Worm (Caenorhabditis elegans): ENCODE measurements around the gene F33G12.6.
A peak's percentile ranks its signal among the peaks of the same experiment; 100 is the strongest.

The F33G12.6 gene

ce11 chrII:5049865-5050342 is at the start of gene F33G12.6 (continued):
- TF ChIP-seq efl-3 (GFP tag; optimal IDR thresholded peaks at IDR 0.05) (no peak), blmp-1 (tag; optimal IDR thresholded peaks at IDR 0.05) (peak; percentile 65), C16A3.4 (tag; optimal IDR thresholded peaks at IDR 0.05) (no peak), ces-1 (GFP tag; optimal IDR thresholded peaks at IDR 0.05) (no peak)

- TF ChIP-seq hlh-4 (tag; optimal IDR thresholded peaks at IDR 0.05) (no peak), efl-1 (optimal IDR thresholded peaks at IDR 0.05) (no peak), efl-1 (GFP tag; optimal IDR thresholded peaks at IDR 0.05 in 1 of 2) (peak in 1 of 2 experiments; percentile 94)
Measured at ce11 chrII:5001866-5002265, 47.8 kb upstream of the F33G12.6 start.

- TF ChIP-seq lin-14 (GFP tag; optimal IDR thresholded peaks at IDR 0.05) (no peak), ceh-82 (tag; optimal IDR thresholded peaks at IDR 0.05) (no peak), hlh-4 (tag; optimal IDR thresholded peaks at IDR 0.05) (no peak), ceh-90 (tag; optimal IDR thresholded peaks at IDR 0.05) (no peak), mef-2 (tag; optimal IDR thresholded peaks at IDR 0.05) (no peak), alr-1 (tag; optimal IDR thresholded peaks at IDR 0.05; ENCODE audit: borderline replicate concordance) (no peak), sox-4 (tag; optimal IDR thresholded peaks at IDR 0.05) (no peak), ztf-11 (tag; optimal IDR thresholded peaks at IDR 0.05) (no peak), elt-3 (tag; optimal IDR thresholded peaks at IDR 0.05) (no peak), aly-2 (tag; optimal IDR thresholded peaks at IDR 0.05) (no peak), nhr-47 (tag; optimal IDR thresholded peaks at IDR 0.05) (no peak), nhr-85 (tag) (no peak), nhr-28 (tag; optimal IDR thresholded peaks at IDR 0.05) (no peak), lin-35 (GFP tag; optimal IDR thresholded peaks at IDR 0.05) (no peak), nhr-237 (tag; optimal IDR thresholded peaks at IDR 0.05) (no peak)
Measured at ce11 chrII:5003660-5004059, 46.1 kb upstream of the F33G12.6 start, which contains the start of gene F59A6.10. Gene F59A6.10 (plus strand): TSS chrII:5003960.

- TF ChIP-seq nhr-90 (tag; optimal IDR thresholded peaks at IDR 0.05; ENCODE audit: poor library complexity) (no peak), pqm-1 (tag; optimal IDR thresholded peaks at IDR 0.05) (no peak), efl-1 (optimal IDR thresholded peaks at IDR 0.05) (no peak), efl-1 (GFP tag; optimal IDR thresholded peaks at IDR 0.05 in 1 of 2) (no peak), nhr-47 (tag; optimal IDR thresholded peaks at IDR 0.05) (no peak), zip-4 (GFP tag; optimal IDR thresholded peaks at IDR 0.05) (no peak), unc-30 (tag; optimal IDR thresholded peaks at IDR 0.05) (no peak), dpl-1 (GFP tag; optimal IDR thresholded peaks at IDR 0.05) (no peak), nhr-19 (GFP tag; conservative IDR thresholded peaks at IDR 0.05) (no peak), hlh-17 (GFP tag; optimal IDR thresholded peaks at IDR 0.05; ENCODE audit: borderline replicate concordance) (no peak), swsn-7 (tag; optimal IDR thresholded peaks at IDR 0.05) (no peak), unc-86 (tag; optimal IDR thresholded peaks at IDR 0.05) (no peak), ceh-8 (GFP tag; optimal IDR thresholded peaks at IDR 0.05) (no peak), elt-3 (tag; optimal IDR thresholded peaks at IDR 0.05) (no peak), aha-1 (tag; optimal IDR thresholded peaks at IDR 0.05) (no peak), nhr-12 (tag; optimal IDR thresholded peaks at IDR 0.05) (no peak), nhr-84 (tag; optimal IDR thresholded peaks at IDR 0.05) (no peak), pag-3 (tag; optimal IDR thresholded peaks at IDR 0.05; ENCODE audit: borderline replicate concordance, insufficient read depth) (no peak), snpc-4 (tag; optimal IDR thresholded peaks at IDR 0.05) (no peak), ceh-88 (GFP tag; IDR thresholded peaks at IDR 0.05) (no peak), lin-14 (GFP tag; optimal IDR thresholded peaks at IDR 0.05) (no peak)
Measured at ce11 chrII:5004781-5005180, 44.9 kb upstream of the F33G12.6 start, which contains the start of gene F59A6.4. Gene F59A6.4 (plus strand): TSS chrII:5005081.

All from whole organism, L1 larva.